Worm (Caenorhabditis elegans) whole organism, L4/young adult: ENCODE results near the gene K10D6.3.

Source experiments
- W03F9.2 ChIP-seq: fragments of 150-350 bp; optimal IDR thresholded peaks from 2 replicates; lab custom pipeline; 2014; ENCODE audit warnings: missing biosample characterization, missing genetic modification characterization
- dao-5 ChIP-seq: sonication (generic microtip); optimal IDR thresholded peaks from 2 replicates; lab custom pipeline; 2016; ENCODE audit warnings: missing genotype, missing genetic modification characterization, moderate library complexity, missing compliant biosample characterization
- him-1 ChIP-seq: sonication (generic microtip); optimal IDR thresholded peaks from 2 replicates; lab custom pipeline; 2016; ENCODE audit warnings: missing genotype, missing genetic modification reagents, missing genetic modification characterization, missing compliant biosample characterization

ce11 chrV:11170564-11171329, 29.7 kb upstream of the K10D6.3 start:
- TF ChIP-seq dao-5 (tag; lab: Kevin White, UChicago) (no peak), W03F9.2 (no peak), him-1 (tag; lab: Kevin White, UChicago) (no peak)
